Worm (Caenorhabditis elegans) whole organism, L4 larva: ENCODE data around the gene Y43F8C.23.
A peak's percentile ranks its signal among the peaks of the same experiment; 100 is the strongest.

ENCODE experiments used
- F44E2.7 ChIP-seq: fragments of 200-800 bp; sonication (Bioruptor generic); IDR thresholded peaks from 2 replicates; pipeline ENCODE4 v2.1.2; 2022; ENCODE audit warnings: missing genetic modification characterization, missing compliant biosample characterization
- T20F7.1 ChIP-seq: fragments of 200-800 bp; sonication (Bioruptor generic); optimal IDR thresholded peaks from 2 replicates; lab custom pipeline; 2018; ENCODE audit warnings: mild to moderate bottlenecking, missing genetic modification characterization, missing compliant biosample characterization
- Y75B8A.6 ChIP-seq: fragments of 200-800 bp; sonication (Bioruptor generic); IDR thresholded peaks from 2 replicates; pipeline ENCODE4 v1.3.6; 2022; ENCODE audit warnings: missing genetic modification reagents, missing genetic modification characterization, missing compliant biosample characterization
- aly-2 ChIP-seq: sonication (generic microtip); optimal IDR thresholded peaks from 2 replicates; lab custom pipeline; 2018; ENCODE audit warnings: missing biosample characterization, missing genetic modification characterization
- ceh-82 ChIP-seq: sonication (generic microtip); optimal IDR thresholded peaks from 2 replicates; lab custom pipeline; 2017; ENCODE audit warnings: missing biosample characterization, missing genetic modification characterization
- ces-1 ChIP-seq: fragments of 150-350 bp; sonication (generic microtip); optimal IDR thresholded peaks from 4 replicates; lab custom pipeline; 2014; ENCODE audit warnings: missing biosample characterization, missing genetic modification reagents, missing genetic modification characterization
- daf-16 ChIP-seq, 3 experiments: sonication (generic microtip); optimal IDR thresholded peaks; 2 replicates each; lab custom pipeline; 2016 to 2017; ENCODE audit warnings: missing genetic modification characterization in 3 of 3, missing genetic modification reagents in 3 of 3, mild to moderate bottlenecking in 2 of 3, missing compliant biosample characterization in 2 of 3, missing biosample characterization in 1 of 3, moderate library complexity in 1 of 3
- daf-19 ChIP-seq: fragments of 200-800 bp; sonication (Bioruptor generic); conservative IDR thresholded peaks from 2 replicates; pipeline ENCODE4 v1.3.6; 2022; ENCODE audit warnings: missing genetic modification characterization, missing compliant biosample characterization
- daf-8 ChIP-seq: fragments of 200-800 bp; sonication (Bioruptor generic); IDR thresholded peaks from 2 replicates; pipeline ENCODE4 v1.3.6; 2022; ENCODE audit warnings: missing genetic modification characterization, missing compliant biosample characterization
- dmd-6 ChIP-seq: fragments of 200-800 bp; sonication (Bioruptor generic); IDR thresholded peaks from 2 replicates; pipeline ENCODE4 v1.3.6; 2022; ENCODE audit warnings: missing genetic modification reagents, missing genetic modification characterization, missing compliant biosample characterization
- dmd-8 ChIP-seq: fragments of 200-800 bp; sonication (Bioruptor generic); IDR thresholded peaks from 2 replicates; pipeline ENCODE4 v1.3.6; 2022; ENCODE audit warnings: missing genetic modification characterization, missing compliant biosample characterization
- duxl-1 ChIP-seq: sonication (generic microtip); optimal IDR thresholded peaks from 2 replicates; lab custom pipeline; 2016; ENCODE audit warnings: mild to moderate bottlenecking, missing genetic modification characterization, moderate library complexity, missing compliant biosample characterization; ENCODE audit not compliant: poor library complexity
- dve-1 ChIP-seq: sonication (generic microtip); optimal IDR thresholded peaks from 2 replicates; lab custom pipeline; 2017; ENCODE audit warnings: antibody characterized with exemption, mild to moderate bottlenecking, missing genetic modification characterization, missing compliant biosample characterization; ENCODE audit not compliant: insufficient read depth
- egl-43 ChIP-seq: fragments of 200-800 bp; sonication (Bioruptor generic); IDR thresholded peaks from 2 replicates; pipeline ENCODE4 v1.3.6; 2022; ENCODE audit warnings: missing genetic modification reagents, missing genetic modification characterization, missing compliant biosample characterization
- fkh-10 ChIP-seq: fragments of 150-350 bp; optimal IDR thresholded peaks from 2 replicates; lab custom pipeline; 2014; ENCODE audit warnings: missing biosample characterization, missing genetic modification reagents, missing genetic modification characterization
- hlh-11 ChIP-seq: fragments of 200-800 bp; sonication (Bioruptor generic); optimal IDR thresholded peaks from 2 replicates; lab custom pipeline; 2018; ENCODE audit warnings: mild to moderate bottlenecking, missing genetic modification characterization, missing compliant biosample characterization
- hlh-30 ChIP-seq: sonication (generic microtip); optimal IDR thresholded peaks from 2 replicates; lab custom pipeline; 2017; ENCODE audit warnings: antibody characterized with exemption, mild to moderate bottlenecking, missing genetic modification characterization, missing compliant biosample characterization; ENCODE audit not compliant: insufficient read depth
- jun-1 ChIP-seq: fragments of 150-350 bp; optimal IDR thresholded peaks from 2 replicates; lab custom pipeline; 2014; ENCODE audit warnings: missing biosample characterization, missing genetic modification reagents, missing genetic modification characterization
- lir-3 ChIP-seq: sonication (generic microtip); optimal IDR thresholded peaks from 2 replicates; lab custom pipeline; 2016; ENCODE audit warnings: mild to moderate bottlenecking, missing genetic modification characterization, missing compliant biosample characterization
- mdt-29 ChIP-seq: fragments of 200-800 bp; sonication (Bioruptor generic); IDR thresholded peaks from 2 replicates; pipeline ENCODE4 v1.3.6; 2022; ENCODE audit warnings: missing genetic modification reagents, missing genetic modification characterization, missing compliant biosample characterization
- mxl-3 ChIP-seq: fragments of 200-800 bp; sonication (Bioruptor generic); optimal IDR thresholded peaks from 2 replicates; lab custom pipeline; 2018; ENCODE audit warnings: mild to moderate bottlenecking, missing genetic modification characterization, missing compliant biosample characterization
- nhr-25 ChIP-seq: sonication (generic microtip); optimal IDR thresholded peaks from 2 replicates; lab custom pipeline; 2017; ENCODE audit warnings: missing genetic modification characterization, mild to moderate bottlenecking, missing compliant biosample characterization, antibody characterized with exemption, moderate library complexity, borderline replicate concordance; ENCODE audit not compliant: insufficient read depth
- nhr-28 ChIP-seq: fragments of 150-350 bp; optimal IDR thresholded peaks from 2 replicates; lab custom pipeline; 2014; ENCODE audit warnings: missing biosample characterization, missing genetic modification characterization
- nhr-76 ChIP-seq: fragments of 150-350 bp; optimal IDR thresholded peaks from 2 replicates; lab custom pipeline; 2014; ENCODE audit warnings: missing biosample characterization, missing genetic modification characterization
- pha-4 ChIP-seq, 2 experiments: fragments of 150-350 bp in 1 of 2; fragments of 200-800 bp in 1 of 2; sonication (Bioruptor generic) in 1 of 2; IDR thresholded peaks in 1 of 2; optimal IDR thresholded peaks in 1 of 2; 2 replicates each; pipeline versions ENCODE4 v1.3.6 to Lab custom; 2014 to 2022; ENCODE audit warnings: missing genetic modification characterization in 2 of 2, missing genetic modification reagents in 2 of 2, missing biosample characterization in 1 of 2, missing compliant biosample characterization in 1 of 2
- php-3 ChIP-seq: fragments of 200-800 bp; sonication (Bioruptor generic); IDR thresholded peaks from 2 replicates; pipeline ENCODE4 v1.3.6; 2022; ENCODE audit warnings: missing genetic modification reagents, missing genetic modification characterization, missing compliant biosample characterization
- pqm-1 ChIP-seq: sonication (generic microtip); optimal IDR thresholded peaks from 2 replicates; lab custom pipeline; 2017; ENCODE audit warnings: missing biosample characterization, missing genetic modification characterization
- saeg-2 ChIP-seq: fragments of 200-800 bp; sonication (Bioruptor generic); IDR thresholded peaks from 2 replicates; pipeline ENCODE4 v1.3.6; 2022; ENCODE audit warnings: missing genetic modification reagents, missing genetic modification characterization, missing compliant biosample characterization
- set-16 ChIP-seq: fragments of 200-800 bp; sonication (Bioruptor generic); IDR thresholded peaks from 2 replicates; pipeline ENCODE4 v1.3.6; 2022; ENCODE audit warnings: missing genetic modification reagents, missing genetic modification characterization, missing compliant biosample characterization
- tag-97 ChIP-seq: fragments of 200-800 bp; sonication (Bioruptor generic); IDR thresholded peaks from 2 replicates; pipeline ENCODE4 v1.3.6; 2022; ENCODE audit warnings: missing genetic modification characterization, missing compliant biosample characterization
- tra-1 ChIP-seq: fragments of 200-800 bp; sonication (Bioruptor generic); IDR thresholded peaks from 2 replicates; pipeline ENCODE4 v1.3.6; 2022; ENCODE audit warnings: missing genetic modification reagents, missing genetic modification characterization, missing compliant biosample characterization
- unc-62 ChIP-seq, 3 experiments: fragments of 150-350 bp in 1 of 3; sonication (generic microtip); optimal IDR thresholded peaks in 2 of 3; peaks in 1 of 3; 1 replicate in 1 of 3; 2 replicates in 2 of 3; lab custom pipeline; 2014 to 2017; ENCODE audit warnings: missing biosample characterization in 3 of 3, missing genetic modification characterization in 3 of 3, missing genetic modification reagents in 3 of 3, missing genotype in 1 of 3
- zag-1 ChIP-seq: fragments of 150-350 bp; optimal IDR thresholded peaks from 2 replicates; lab custom pipeline; 2014; ENCODE audit warnings: missing biosample characterization, missing genetic modification characterization
- zip-2 ChIP-seq: fragments of 150-350 bp; optimal IDR thresholded peaks from 2 replicates; lab custom pipeline; 2014; ENCODE audit warnings: missing biosample characterization, missing genetic modification characterization

Gene Y43F8C.23

DNA sequence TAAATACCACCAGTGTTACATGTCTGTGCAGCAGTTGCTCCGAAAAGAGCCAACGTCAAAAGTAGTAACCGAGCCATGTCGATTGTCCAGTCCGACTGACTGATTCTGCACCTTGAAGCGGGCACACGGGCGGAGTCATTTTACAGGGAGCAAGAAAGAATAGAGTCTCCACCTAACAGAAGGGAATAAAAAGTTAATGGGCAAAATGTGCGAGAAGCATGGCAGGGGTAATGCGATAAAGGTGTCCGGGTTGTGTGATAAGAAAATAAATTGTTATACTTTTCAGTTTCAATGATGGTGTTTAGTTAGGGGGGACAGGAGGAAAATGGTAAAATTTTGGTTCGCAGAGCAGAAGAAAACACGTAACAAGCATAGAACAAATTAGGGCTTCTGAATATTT lies 43.7 kb upstream of the Y43F8C.23 start, which contains the start of gene clec-50 (continued):
- TF ChIP-seq mdt-29 (GFP tag; lab: Robert Waterston, UW) (no peak), nhr-25 (tag; lab: Kevin White, UChicago) (no peak)

DNA sequence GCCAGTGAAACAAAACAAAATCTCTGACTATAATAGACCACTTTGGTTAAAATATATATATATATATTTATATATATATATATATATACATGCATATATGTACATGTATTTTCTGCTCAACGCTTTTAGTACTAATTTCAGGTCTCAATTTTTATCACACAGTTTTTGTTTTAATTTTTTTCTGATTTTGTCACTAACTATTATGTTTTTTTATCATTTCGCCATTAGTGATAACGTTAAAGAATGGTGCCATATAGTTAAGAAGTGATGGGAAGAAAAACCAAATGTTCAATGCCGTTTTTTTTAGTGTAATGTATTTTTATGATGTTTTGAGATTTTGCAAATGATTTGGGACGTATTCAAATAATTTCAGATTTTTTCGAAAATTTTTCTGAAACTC lies 42.8 kb upstream of the Y43F8C.23 start:
- TF ChIP-seq T20F7.1, result no peak
- peak; percentile 59 for TF ChIP-seq nhr-28
- TF ChIP-seq pqm-1, result peak; percentile 13
- TF ChIP-seq php-3 (GFP tag; lab: Robert Waterston, UW), result 0 out of 2 replicates have a peak, but pooled peaks have one; percentile 50
- TF ChIP-seq, all 104 proteins: peak for 3

DNA sequence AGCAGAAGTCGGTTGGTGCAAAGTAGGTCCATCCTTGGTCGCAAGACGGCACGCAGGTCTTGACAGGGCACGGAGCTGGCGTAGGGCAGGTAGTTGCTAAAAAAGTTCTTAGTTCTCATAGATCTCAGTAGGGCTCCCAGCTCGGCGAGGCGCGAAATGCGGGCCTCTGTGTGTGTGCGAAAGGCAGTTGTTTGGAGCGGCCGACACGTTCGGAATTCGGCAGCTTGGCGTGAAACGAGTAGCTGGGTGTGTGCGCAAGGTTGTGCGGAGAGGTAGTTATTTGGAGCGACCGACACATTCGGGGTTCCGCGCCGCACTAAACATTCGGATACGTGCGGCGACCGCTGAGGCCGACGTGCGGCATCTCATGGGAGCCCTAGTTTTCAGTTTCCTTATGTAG lies 41.3 kb upstream of the Y43F8C.23 start:
- TF ChIP-seq lir-3 (tag; lab: Kevin White, UChicago), result no peak
- TF ChIP-seq set-16 (GFP tag; lab: Robert Waterston, UW), result peak; percentile 76
- no peak for TF ChIP-seq dmd-8 (GFP tag; lab: Robert Waterston, UW)
- no peak for TF ChIP-seq php-3 (GFP tag; lab: Robert Waterston, UW)
- TF ChIP-seq ces-1 (GFP tag; lab: Kevin White, UChicago), result no peak
- TF ChIP-seq hlh-11 (tag; lab: Kevin White, UChicago), result no peak
- no peak for TF ChIP-seq duxl-1 (tag; lab: Kevin White, UChicago)

DNA sequence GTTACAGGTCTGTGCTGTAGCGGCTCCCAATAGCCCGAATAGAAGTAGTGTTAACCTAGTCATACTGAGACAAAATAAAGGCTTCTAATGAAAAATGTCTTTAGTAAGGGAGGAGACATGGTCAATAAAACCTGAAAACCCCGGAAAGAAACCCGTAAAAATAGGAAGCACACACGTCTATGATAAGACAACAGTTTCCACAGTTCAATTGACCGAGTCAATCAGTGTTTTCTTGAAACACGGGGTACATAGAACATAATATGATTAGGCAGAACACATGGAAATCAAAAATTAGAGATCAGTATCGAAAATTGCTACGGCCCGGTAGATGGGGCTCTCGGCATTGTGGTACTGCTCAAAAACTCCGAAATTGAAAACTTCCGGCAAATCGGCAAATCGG lies 39.6 kb upstream of the Y43F8C.23 start, which contains the start of gene clec-49:
clec-49 (minus strand) TSS at position 103 of the 400 bp plus-strand sequence.
- peak; percentile 57 for TF ChIP-seq nhr-28
- TF ChIP-seq ceh-82 (tag; lab: Kevin White, UChicago), result no peak
- TF ChIP-seq pqm-1, result peak; percentile 57
- TF ChIP-seq dve-1 (tag; lab: Kevin White, UChicago), result peak; percentile 20
- no peak for TF ChIP-seq fkh-10 (GFP tag; lab: Kevin White, UChicago)
- TF ChIP-seq hlh-11 (tag; lab: Kevin White, UChicago), result peak; percentile 46
- TF ChIP-seq F44E2.7 (GFP tag; lab: Robert Waterston, UW), result no peak
- no peak for TF ChIP-seq unc-62 (GFP tag; optimal IDR thresholded peaks at IDR 0.05 in 1 of 2; lab: Kevin White, UChicago)
- TF ChIP-seq unc-62 (tag; optimal IDR thresholded peaks at IDR 0.05; lab: Kevin White, UChicago), result no peak
- TF ChIP-seq daf-16 (GFP tag; optimal IDR thresholded peaks at IDR 0.05; lab: Kevin White, UChicago), result no peak
- peak; percentile 73 for TF ChIP-seq daf-16 (tag; optimal IDR thresholded peaks at IDR 0.05; lab: Kevin White, UChicago)
- TF ChIP-seq pha-4 (GFP tag; IDR thresholded peaks at IDR 0.05; lab: Robert Waterston, UW), result no peak
- no peak for TF ChIP-seq pha-4 (tag; optimal IDR thresholded peaks at IDR 0.05; lab: Kevin White, UChicago)
- peak; percentile 84 for TF ChIP-seq dmd-6 (GFP tag; lab: Robert Waterston, UW)
- TF ChIP-seq mdt-29 (GFP tag; lab: Robert Waterston, UW), result no peak

DNA sequence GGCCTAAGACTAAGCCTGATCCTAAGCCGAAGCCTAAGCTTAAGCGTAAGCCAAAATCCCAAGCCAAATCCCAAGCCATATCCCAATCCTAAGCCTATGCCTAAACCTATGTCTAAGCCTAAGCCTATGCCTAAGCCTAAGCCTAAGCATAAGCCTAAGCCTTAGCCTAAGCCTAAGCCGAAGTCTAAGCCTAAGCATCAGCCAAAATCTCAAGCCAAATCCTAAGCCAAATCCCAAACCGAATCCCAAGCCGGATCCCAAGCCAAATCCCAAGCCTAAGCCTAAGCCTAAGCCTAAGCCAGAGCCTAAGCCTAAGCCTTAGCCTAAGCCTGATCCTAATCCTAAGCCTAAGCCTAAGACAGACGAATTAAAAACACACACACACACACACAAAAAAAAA lies 35.6 kb upstream of the Y43F8C.23 start:
- TF ChIP-seq fkh-10 (GFP tag; lab: Kevin White, UChicago), result no peak
- no peak for TF ChIP-seq hlh-30 (tag; lab: Kevin White, UChicago)
- TF ChIP-seq Y75B8A.6 (GFP tag; lab: Robert Waterston, UW), result no peak
- no peak for TF ChIP-seq jun-1 (tag; lab: Kevin White, UChicago)
- TF ChIP-seq php-3 (GFP tag; lab: Robert Waterston, UW), result 0 out of 2 replicates have a peak, but pooled peaks have one; percentile 33
- no peak for TF ChIP-seq daf-8 (GFP tag; lab: Robert Waterston, UW)
- TF ChIP-seq mxl-3 (GFP tag; lab: Kevin White, UChicago), result no peak
- TF ChIP-seq, all 104 proteins: peak for 1

DNA sequence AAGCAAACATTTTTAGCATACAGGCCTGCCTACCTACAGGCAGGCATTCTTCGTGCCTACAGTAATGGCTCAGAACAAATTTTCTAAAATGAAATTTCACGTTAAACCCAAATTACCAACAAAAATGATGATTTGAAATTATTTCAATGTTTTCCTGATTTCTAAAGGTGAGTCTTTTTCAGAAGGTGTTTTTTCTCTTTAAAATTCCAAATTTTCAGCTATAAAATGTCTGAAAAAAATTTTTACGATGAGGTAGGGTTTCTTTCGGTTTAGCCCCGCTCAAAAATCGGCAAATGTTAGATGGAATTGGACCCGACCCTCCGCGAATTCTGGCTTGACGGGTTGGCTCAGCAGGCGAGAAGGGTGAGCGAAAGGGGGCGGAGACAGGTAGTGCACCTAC lies 34.3 kb upstream of the Y43F8C.23 start, which contains the start of gene W04E12.5:
W04E12.5 (plus strand) TSS at position 301 of the 400 bp plus-strand sequence.
- no peak for TF ChIP-seq tag-97 (GFP tag; lab: Robert Waterston, UW)
- no peak for TF ChIP-seq egl-43 (GFP tag; lab: Robert Waterston, UW)
- TF ChIP-seq tra-1, result no peak
- no peak for TF ChIP-seq F44E2.7 (GFP tag; lab: Robert Waterston, UW)
- TF ChIP-seq pqm-1, result no peak
- TF ChIP-seq saeg-2 (GFP tag; lab: Robert Waterston, UW), result no peak
- no peak for TF ChIP-seq unc-62 (GFP tag; optimal IDR thresholded peaks at IDR 0.05 in 1 of 2; lab: Kevin White, UChicago)
- TF ChIP-seq unc-62 (tag; optimal IDR thresholded peaks at IDR 0.05; lab: Kevin White, UChicago), result no peak
- TF ChIP-seq zip-2, result no peak
- TF ChIP-seq zag-1, result no peak
- TF ChIP-seq aly-2 (tag; lab: Kevin White, UChicago), result no peak
- TF ChIP-seq nhr-76 (tag; lab: Kevin White, UChicago), result no peak
- TF ChIP-seq daf-19 (GFP tag; lab: Robert Waterston, UW), result no peak
- TF ChIP-seq daf-8 (GFP tag; lab: Robert Waterston, UW), result no peak
